Fruit fly (Drosophila melanogaster) whole organism, pupa: ENCODE data around the gene CG11458.

Source experiments
- CG32121 ChIP-seq: fragments of 200-800 bp; sonication (Bioruptor generic); IDR thresholded peaks from 2 replicates; pipeline ENCODE4 v1.3.6; 2022; ENCODE audit warnings: missing biosample characterization, missing genetic modification characterization
- CG9948 ChIP-seq: fragments of 200-800 bp; sonication (Bioruptor generic); optimal IDR thresholded peaks from 2 replicates; lab custom pipeline; 2018; ENCODE audit warnings: missing biosample characterization, mild to moderate bottlenecking, missing genetic modification characterization, moderate library complexity
- D1 ChIP-seq: fragments of 200-800 bp; sonication (Bioruptor generic); optimal IDR thresholded peaks from 2 replicates; lab custom pipeline; 2018; ENCODE audit warnings: missing biosample characterization, mild to moderate bottlenecking, missing genetic modification characterization, moderate library complexity
- EcR ChIP-seq: fragments of 200-800 bp; sonication (Bioruptor generic); optimal IDR thresholded peaks from 3 replicates; lab custom pipeline; 2019; ENCODE audit warnings: missing biosample characterization, missing genetic modification characterization, mild to moderate bottlenecking, moderate library complexity, missing genetic modification reagents
- Ets98B ChIP-seq: fragments of 200-800 bp; sonication (Bioruptor generic); IDR thresholded peaks from 2 replicates; pipeline ENCODE4 v1.3.6; 2022; ENCODE audit warnings: missing biosample characterization, missing genetic modification characterization
- Pif1A ChIP-seq: fragments of 200-800 bp; sonication (Bioruptor generic); optimal IDR thresholded peaks from 3 replicates; lab custom pipeline; 2016; ENCODE audit warnings: missing biosample characterization, missing genetic modification characterization
- Pif1B ChIP-seq: fragments of 200-800 bp; sonication (Bioruptor generic); optimal IDR thresholded peaks from 3 replicates; lab custom pipeline; 2016; ENCODE audit warnings: missing biosample characterization, missing genetic modification characterization

dm6 chr3L:20923030-20923591 lies 17.5 kb downstream of the CG11458 start:
- TF ChIP-seq Pif1B (peak; percentile 81), CG32121 (GFP tag; lab: Robert Waterston, UW) (peak; percentile 63), Pif1A (GFP tag; lab: Kevin White, UChicago) (peak; percentile 83), CG9948 (tag; lab: Kevin White, UChicago) (peak; percentile 90), EcR (GFP tag; lab: Kevin White, UChicago) (peak; percentile 29), D1 (tag; lab: Kevin White, UChicago) (peak; percentile 60), Ets98B (GFP tag; lab: Robert Waterston, UW) (peak; percentile 81)
